Worm (Caenorhabditis elegans) whole organism, midembryonic: ENCODE results near the gene M04B2.6.

Experiments
- T22C8.4 ChIP-seq: fragments of 200-800 bp; sonication (Bioruptor generic); IDR thresholded peaks from 2 replicates; pipeline ENCODE4 v1.3.6; 2022; ENCODE audit warnings: missing genetic modification characterization, missing compliant biosample characterization
- cog-1 ChIP-seq: sonication (generic microtip); optimal IDR thresholded peaks from 2 replicates; lab custom pipeline; 2016; ENCODE audit warnings: missing genetic modification characterization, missing compliant biosample characterization
- flt-1 ChIP-seq: fragments of 200-800 bp; sonication (Bioruptor generic); IDR thresholded peaks from 2 replicates; pipeline ENCODE4 v1.3.6; 2022; ENCODE audit warnings: missing genetic modification characterization, missing compliant biosample characterization
- klf-2 ChIP-seq: fragments of 200-800 bp; sonication (Bioruptor generic); conservative IDR thresholded peaks from 2 replicates; pipeline ENCODE4 v1.3.6; 2022; ENCODE audit warnings: missing genetic modification reagents, missing genetic modification characterization, missing compliant biosample characterization
- med-1 ChIP-seq: sonication (generic microtip); optimal IDR thresholded peaks from 2 replicates; lab custom pipeline; 2017; ENCODE audit warnings: missing genetic modification characterization, mild to moderate bottlenecking, missing compliant biosample characterization, antibody characterized with exemption, missing genetic modification reagents; ENCODE audit not compliant: insufficient read depth
- ref-1 ChIP-seq: fragments of 200-800 bp; sonication (Bioruptor generic); conservative IDR thresholded peaks from 2 replicates; pipeline ENCODE4 v1.3.6; 2022; ENCODE audit warnings: missing genetic modification reagents, missing genetic modification characterization, missing compliant biosample characterization
- tab-1 ChIP-seq: fragments of 200-800 bp; sonication (Bioruptor generic); IDR thresholded peaks from 2 replicates; pipeline ENCODE4 v1.3.6; 2022; ENCODE audit warnings: missing genetic modification characterization, missing compliant biosample characterization
- ztf-23 ChIP-seq: fragments of 200-800 bp; sonication (Bioruptor generic); IDR thresholded peaks from 2 replicates; pipeline ENCODE4 v1.3.6; 2022; ENCODE audit warnings: missing genetic modification reagents, missing genetic modification characterization, missing compliant biosample characterization
- ztf-29 ChIP-seq: fragments of 200-800 bp; sonication (Bioruptor generic); IDR thresholded peaks from 2 replicates; pipeline ENCODE4 v1.3.6; 2022; ENCODE audit warnings: missing genetic modification reagents, missing genetic modification characterization, missing compliant biosample characterization

Gene M04B2.6

DNA sequence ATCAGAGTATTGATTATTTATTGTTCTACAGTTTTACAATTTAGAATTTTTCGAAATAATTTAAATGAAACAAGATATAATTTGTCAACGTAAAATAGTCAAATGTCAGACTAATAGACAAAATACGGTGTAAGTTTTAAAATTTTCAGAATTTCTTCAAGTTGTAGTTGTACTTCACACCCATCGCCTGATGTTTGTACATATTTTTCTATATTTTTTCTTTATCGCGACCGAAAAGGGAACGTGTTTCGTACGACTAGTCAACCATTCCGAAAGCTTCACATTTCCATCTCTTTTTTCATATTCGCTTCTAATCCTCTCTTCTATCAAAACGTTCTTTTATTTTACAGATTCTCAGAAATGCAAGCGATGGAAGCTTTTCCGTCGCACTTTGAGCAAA lies 6.1 kb downstream of the M04B2.6 start, which contains the start of gene twk-25:
twk-25 (plus strand) TSS at position 301 of the 400 bp plus-strand sequence.
- TF ChIP-seq flt-1 (GFP tag; lab: Robert Waterston, UW) (no peak), tab-1 (GFP tag; lab: Robert Waterston, UW) (no peak)

DNA sequence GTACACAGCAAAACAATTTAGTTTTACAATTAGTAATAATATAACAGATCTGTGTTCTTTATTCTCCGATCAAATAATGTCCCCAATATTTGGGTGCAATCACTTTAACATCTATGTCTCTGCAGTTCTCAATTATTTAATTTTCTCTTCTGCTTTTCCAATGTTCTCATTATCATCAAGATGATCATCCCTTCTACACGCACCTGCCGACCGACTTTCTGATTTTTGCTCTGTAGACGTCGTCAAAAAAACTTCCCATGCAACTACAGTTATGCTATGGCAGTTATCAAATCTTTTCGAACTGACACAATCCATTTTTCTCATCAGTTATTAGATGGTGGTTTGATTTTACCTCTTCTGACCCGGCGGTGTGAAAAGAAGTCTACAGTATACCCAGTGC lies 6.9 kb downstream of the M04B2.6 start:
- TF ChIP-seq cog-1 (tag; lab: Kevin White, UChicago) (no peak), ref-1 (no peak), med-1 (GFP tag; lab: Kevin White, UChicago) (no peak), tab-1 (GFP tag; lab: Robert Waterston, UW) (no peak), flt-1 (GFP tag; lab: Robert Waterston, UW) (no peak), ztf-23 (GFP tag; lab: Robert Waterston, UW) (no peak), ztf-29 (no peak), klf-2 (GFP tag; lab: Robert Waterston, UW) (no peak), T22C8.4 (GFP tag; lab: Robert Waterston, UW) (no peak)

DNA sequence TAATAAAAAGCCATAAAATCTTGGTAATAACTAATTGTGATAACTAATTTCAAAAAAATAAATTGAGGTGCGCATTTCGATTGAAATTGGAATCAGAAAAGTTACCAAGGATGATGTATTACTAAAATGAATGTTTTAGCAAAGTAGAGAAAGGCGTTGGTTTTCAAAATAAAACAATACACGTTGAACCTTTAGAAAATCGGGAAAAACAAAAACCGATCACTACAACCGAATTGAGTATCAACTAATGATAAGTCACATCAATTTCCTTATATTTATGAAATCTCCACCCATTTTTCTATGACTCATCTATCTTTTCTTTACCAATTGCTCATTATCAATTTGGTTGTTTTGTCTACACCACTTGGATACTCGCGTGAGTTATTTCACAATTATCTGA lies 10.1 kb downstream of the M04B2.6 start, which contains the start of gene H21P03.10:
H21P03.10 (plus strand) TSS at position 301 of the 400 bp plus-strand sequence.
- no peak for TF ChIP-seq klf-2 (GFP tag; lab: Robert Waterston, UW)
- no peak for TF ChIP-seq ztf-23 (GFP tag; lab: Robert Waterston, UW)
- TF ChIP-seq flt-1 (GFP tag; lab: Robert Waterston, UW): no peak
- TF ChIP-seq med-1 (GFP tag; lab: Kevin White, UChicago): no peak
- TF ChIP-seq tab-1 (GFP tag; lab: Robert Waterston, UW): no peak
- TF ChIP-seq cog-1 (tag; lab: Kevin White, UChicago): no peak

DNA sequence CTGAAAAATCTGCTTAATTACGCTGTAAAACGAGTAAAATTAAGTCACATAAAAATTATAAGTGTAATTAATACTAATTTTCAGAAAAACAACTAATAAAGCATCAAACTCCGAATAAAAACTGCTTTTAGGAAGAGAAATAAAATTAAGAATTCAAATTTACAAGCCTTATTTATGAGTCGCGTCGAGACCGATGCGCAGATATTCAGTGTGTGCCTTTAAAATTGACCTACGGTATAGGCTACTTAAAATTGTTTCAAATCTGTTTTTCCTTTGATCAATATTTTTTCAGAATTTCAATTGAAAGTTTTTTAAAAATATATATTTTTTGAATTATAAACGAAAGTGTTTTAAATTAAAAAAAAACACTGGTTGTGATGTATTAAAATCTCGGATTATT lies 12.4 kb downstream of the M04B2.6 start, which contains the start of gene sms-1:
sms-1 (minus strand) TSS at position 6 of the 400 bp plus-strand sequence.
- TF ChIP-seq flt-1 (GFP tag; lab: Robert Waterston, UW) (no peak), tab-1 (GFP tag; lab: Robert Waterston, UW) (no peak), ztf-23 (GFP tag; lab: Robert Waterston, UW) (no peak), med-1 (GFP tag; lab: Kevin White, UChicago) (no peak)

DNA sequence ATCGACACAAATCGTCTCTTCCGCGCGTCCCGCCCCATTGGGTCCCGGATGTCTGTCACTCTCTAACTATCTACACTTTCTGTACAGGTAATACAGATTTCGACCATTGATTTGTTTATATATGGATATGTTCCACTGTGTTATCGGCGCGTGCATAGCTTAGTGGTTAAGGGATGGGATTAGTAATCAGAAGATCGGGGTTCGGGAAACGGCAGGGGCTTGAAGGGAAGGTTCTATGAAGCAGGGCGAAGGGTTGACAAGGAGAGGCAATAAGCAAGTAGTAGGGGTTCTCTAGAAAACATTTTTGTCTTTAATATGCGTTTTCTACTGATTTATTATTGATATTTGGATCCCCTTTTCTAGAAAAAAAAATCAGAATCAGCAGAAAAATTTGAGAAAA lies 13.3 kb downstream of the M04B2.6 start:
- TF ChIP-seq ztf-29 (peak; percentile 55; the same call in 1 of the 2 replicates), flt-1 (GFP tag; lab: Robert Waterston, UW) (peak; percentile 82), ref-1 (0 out of 2 replicates have a peak, but pooled peaks have one; percentile 18), tab-1 (GFP tag; lab: Robert Waterston, UW) (peak; percentile 56; the same call in 1 of the 2 replicates)

DNA sequence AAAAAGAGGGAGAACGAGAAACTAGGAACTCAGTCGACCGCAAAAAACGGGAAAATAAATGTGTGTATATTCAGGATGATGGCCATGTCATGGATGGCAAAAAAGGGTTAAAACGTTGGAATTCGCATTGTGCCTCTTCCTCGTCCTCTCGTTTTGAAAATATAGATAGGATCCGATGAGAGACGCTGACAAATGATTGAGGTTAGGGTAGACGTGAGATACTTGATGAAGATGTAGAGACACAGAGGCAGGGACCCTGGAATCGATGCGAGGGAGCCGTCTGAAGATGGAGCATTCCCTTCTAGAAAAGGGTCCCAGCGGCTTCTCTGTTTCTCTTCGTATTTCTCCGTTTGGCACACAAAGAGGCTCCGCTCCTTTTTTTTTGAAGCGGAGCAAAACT lies 15.6 kb downstream of the M04B2.6 start:
- TF ChIP-seq ztf-23 (GFP tag; lab: Robert Waterston, UW): 0 out of 2 replicates have a peak, but pooled peaks have one; percentile 15
- no peak for TF ChIP-seq ref-1

DNA sequence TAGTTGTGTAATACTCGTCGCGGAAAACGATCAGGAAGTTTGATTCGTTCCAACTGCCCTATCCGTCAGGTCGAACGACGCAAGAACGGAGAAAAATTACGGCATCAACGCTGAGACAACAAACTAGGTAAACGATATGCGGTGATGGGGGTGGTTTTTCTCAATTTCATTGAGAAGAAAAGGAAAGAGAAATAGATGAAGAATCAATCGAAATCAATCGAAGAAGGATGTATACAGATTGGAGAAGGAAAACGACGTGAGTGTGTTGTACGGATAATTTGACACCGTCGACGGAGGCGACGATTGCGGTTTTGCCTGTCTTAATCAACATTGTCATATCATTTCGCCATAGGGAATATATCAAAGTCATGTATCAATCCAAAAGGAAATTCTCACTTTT lies 16.7 kb downstream of the M04B2.6 start:
- TF ChIP-seq ref-1 (no peak), klf-2 (GFP tag; lab: Robert Waterston, UW) (no peak), med-1 (GFP tag; lab: Kevin White, UChicago) (no peak), ztf-23 (GFP tag; lab: Robert Waterston, UW) (no peak), cog-1 (tag; lab: Kevin White, UChicago) (no peak), flt-1 (GFP tag; lab: Robert Waterston, UW) (no peak)

DNA sequence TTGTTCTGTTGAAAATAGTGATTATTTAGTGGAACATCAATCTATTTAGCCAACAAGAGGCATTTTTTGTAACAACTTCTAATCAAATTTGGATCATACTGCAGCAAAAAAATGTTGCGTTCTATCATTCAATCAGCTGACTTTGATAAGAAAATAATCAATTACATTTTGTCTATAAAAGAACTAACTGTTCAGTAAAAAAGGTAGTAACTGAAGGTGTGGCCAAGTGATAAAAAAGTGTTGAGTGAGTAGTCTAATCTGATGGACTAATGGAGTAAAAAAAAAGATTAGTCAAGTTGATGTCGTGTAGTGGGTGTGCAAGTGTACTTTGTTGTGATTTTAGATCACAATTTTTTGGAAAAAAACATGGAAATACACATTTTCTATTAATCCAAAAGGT lies 18.2 kb downstream of the M04B2.6 start:
- no peak for TF ChIP-seq med-1 (GFP tag; lab: Kevin White, UChicago)
- TF ChIP-seq T22C8.4 (GFP tag; lab: Robert Waterston, UW): no peak
- no peak for TF ChIP-seq ztf-29
- TF ChIP-seq ref-1: no peak
- TF ChIP-seq klf-2 (GFP tag; lab: Robert Waterston, UW): no peak
- TF ChIP-seq ztf-23 (GFP tag; lab: Robert Waterston, UW): no peak
- TF ChIP-seq flt-1 (GFP tag; lab: Robert Waterston, UW): no peak
- TF ChIP-seq tab-1 (GFP tag; lab: Robert Waterston, UW): no peak
- TF ChIP-seq cog-1 (tag; lab: Kevin White, UChicago): no peak

DNA sequence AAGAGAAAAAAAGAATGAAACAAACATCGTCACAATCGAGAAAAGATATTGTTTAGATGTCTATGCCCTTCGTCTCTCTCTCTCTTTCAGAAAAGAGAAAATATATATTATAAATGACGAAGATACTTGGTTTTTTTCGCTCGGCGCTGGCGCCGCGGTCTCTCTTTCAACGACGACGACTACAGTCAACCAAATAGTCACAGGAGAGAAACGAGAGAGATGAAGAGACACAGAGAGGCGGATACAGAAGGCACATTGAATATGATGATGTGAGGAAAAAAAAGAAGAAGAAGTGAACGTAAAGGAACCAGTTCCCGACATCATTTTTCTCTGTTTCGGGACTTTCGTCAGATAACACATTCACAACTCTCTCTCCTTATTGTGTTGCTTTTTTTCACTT lies 19.1 kb downstream of the M04B2.6 start:
- TF ChIP-seq cog-1 (tag; lab: Kevin White, UChicago) (no peak), med-1 (GFP tag; lab: Kevin White, UChicago) (no peak), tab-1 (GFP tag; lab: Robert Waterston, UW) (no peak), T22C8.4 (GFP tag; lab: Robert Waterston, UW) (no peak), flt-1 (GFP tag; lab: Robert Waterston, UW) (no peak), ztf-23 (GFP tag; lab: Robert Waterston, UW) (no peak), ref-1 (no peak)

DNA sequence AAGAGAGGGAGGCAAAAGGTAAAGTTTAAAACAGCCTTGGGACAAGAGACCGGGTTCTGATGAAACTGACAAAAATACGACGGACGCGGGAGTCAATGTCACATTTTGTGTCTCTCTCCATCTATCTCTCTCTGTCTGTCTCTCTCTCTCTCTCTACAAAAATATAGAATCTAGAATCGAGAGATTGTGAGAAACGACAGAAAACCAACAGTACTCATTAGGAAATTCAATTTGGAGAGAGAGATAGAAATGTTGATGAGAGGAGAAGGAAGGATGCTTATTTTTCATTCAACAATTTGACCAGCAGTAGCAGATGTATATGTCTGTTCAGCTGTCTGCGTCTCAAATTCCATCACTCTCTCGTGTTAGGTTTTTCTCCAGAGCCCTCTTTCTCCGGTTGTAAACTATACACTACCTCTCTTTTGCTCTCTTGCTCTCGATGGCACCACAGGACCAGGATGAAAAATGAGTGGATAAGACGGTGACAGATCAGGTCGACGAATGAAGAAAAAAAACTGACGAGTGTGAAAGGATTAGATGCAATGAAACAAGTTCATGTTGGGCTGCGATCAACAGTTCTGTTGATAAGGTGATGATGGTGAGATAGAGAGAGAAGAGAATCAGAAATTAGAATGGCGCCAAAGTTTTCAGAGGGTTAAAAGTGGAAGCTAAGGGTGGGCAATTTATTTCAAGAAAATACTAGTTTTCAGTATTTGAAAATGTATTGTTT lies 20.8 kb downstream of the M04B2.6 start:
- no peak for TF ChIP-seq flt-1 (GFP tag; lab: Robert Waterston, UW)
- TF ChIP-seq T22C8.4 (GFP tag; lab: Robert Waterston, UW): no peak
- TF ChIP-seq ref-1: no peak
- TF ChIP-seq ztf-29: no peak
- TF ChIP-seq klf-2 (GFP tag; lab: Robert Waterston, UW): no peak
- TF ChIP-seq med-1 (GFP tag; lab: Kevin White, UChicago): no peak
- no peak for TF ChIP-seq tab-1 (GFP tag; lab: Robert Waterston, UW)
- no peak for TF ChIP-seq cog-1 (tag; lab: Kevin White, UChicago)
- no peak for TF ChIP-seq ztf-23 (GFP tag; lab: Robert Waterston, UW)
